Fruit fly (Drosophila melanogaster): ENCODE measurements around the gene omd.

- TF ChIP-seq Clk (GFP tag; optimal IDR thresholded peaks at IDR 0.05) (no peak), cnc (optimal IDR thresholded peaks at IDR 0.05) (no peak), CG1620 (GFP tag; optimal IDR thresholded peaks at IDR 0.05) (no peak), Hr96 (GFP tag; optimal IDR thresholded peaks at IDR 0.05) (no peak), tj (GFP tag; optimal IDR thresholded peaks at IDR 0.05) (no peak), CG7101 (tag; optimal IDR thresholded peaks at IDR 0.05) (no peak), Crg-1 (GFP tag; optimal IDR thresholded peaks at IDR 0.05) (no peak), pad (GFP tag; optimal IDR thresholded peaks at IDR 0.05) (no peak), CG11617 (GFP tag; optimal IDR thresholded peaks at IDR 0.05) (no peak), kay (GFP tag; ENCODE audit: borderline replicate concordance) (peak; percentile 46)
Observed at dm6 chr3R:13706457-13706856, 19.4 kb upstream of the omd start, which contains the start of gene Adgf-C.
